Fruit fly (Drosophila melanogaster) whole organism, embryonic: ENCODE measurements around the gene CG8564.

Experiments used
- B-H1 ChIP-seq: fragments of 200-800 bp; sonication (Bioruptor generic); IDR thresholded peaks from 3 replicates; pipeline ENCODE4 v1.3.6; 2022; ENCODE audit warnings: missing biosample characterization, missing genetic modification characterization
- CG10321 ChIP-seq: fragments of 200-800 bp; sonication (Bioruptor generic); IDR thresholded peaks from 2 replicates; pipeline ENCODE4 v1.3.6; 2022; ENCODE audit warnings: missing biosample characterization, missing genetic modification characterization
- CG11398 ChIP-seq: fragments of 200-800 bp; sonication (Bioruptor generic); optimal IDR thresholded peaks from 2 replicates; lab custom pipeline; 2016; ENCODE audit warnings: missing biosample characterization, missing genetic modification characterization
- CG1233 ChIP-seq: fragments of 200-800 bp; sonication (Bioruptor generic); optimal IDR thresholded peaks from 4 replicates; lab custom pipeline; 2018; ENCODE audit warnings: missing biosample characterization, mild to moderate bottlenecking, missing genetic modification characterization
- CG13424 ChIP-seq: fragments of 200-800 bp; sonication (Bioruptor generic); optimal IDR thresholded peaks from 2 replicates; lab custom pipeline; 2019; ENCODE audit warnings: missing biosample characterization, mild to moderate bottlenecking, missing genetic modification characterization, moderate library complexity
- CG13624 ChIP-seq: fragments of 200-800 bp; sonication (Bioruptor generic); optimal IDR thresholded peaks from 2 replicates; lab custom pipeline; 2016; ENCODE audit warnings: missing biosample characterization, missing genetic modification characterization
- CG14014 ChIP-seq: fragments of 200-800 bp; sonication (Bioruptor generic); IDR thresholded peaks from 2 replicates; pipeline ENCODE4 v1.3.6; 2022; ENCODE audit warnings: missing biosample characterization, missing genetic modification characterization
- CG1647 ChIP-seq: fragments of 200-800 bp; sonication (Bioruptor generic); optimal IDR thresholded peaks from 3 replicates; lab custom pipeline; 2016; ENCODE audit warnings: missing biosample characterization, missing genetic modification characterization
- CG17361 ChIP-seq: fragments of 200-800 bp; sonication (Bioruptor generic); IDR thresholded peaks from 3 replicates; pipeline ENCODE4 v1.3.6; 2022; ENCODE audit warnings: missing biosample characterization, missing genetic modification characterization
- CG18262 ChIP-seq: fragments of 200-800 bp; optimal IDR thresholded peaks from 3 replicates; lab custom pipeline; 2019; ENCODE audit warnings: missing biosample characterization, mild to moderate bottlenecking, missing genetic modification characterization, moderate library complexity
- CG4404 ChIP-seq: fragments of 200-800 bp; sonication (Bioruptor generic); IDR thresholded peaks from 2 replicates; pipeline ENCODE4 v1.3.6; 2022; ENCODE audit warnings: missing biosample characterization, missing genetic modification characterization
- CG4617 ChIP-seq: fragments of 200-800 bp; sonication (Bioruptor generic); optimal IDR thresholded peaks from 3 replicates; lab custom pipeline; 2016; ENCODE audit warnings: missing biosample characterization, missing genetic modification characterization, borderline replicate concordance
- CG6813 ChIP-seq: fragments of 200-800 bp; sonication (Bioruptor generic); optimal IDR thresholded peaks from 2 replicates; lab custom pipeline; 2017; ENCODE audit warnings: missing biosample characterization, missing genetic modification characterization, mild to moderate bottlenecking, moderate library complexity, missing genetic modification reagents
- CG8944 ChIP-seq: fragments of 200-800 bp; sonication (Bioruptor generic); optimal IDR thresholded peaks from 3 replicates; lab custom pipeline; 2016; ENCODE audit warnings: missing biosample characterization, missing genetic modification characterization
- CG9876 ChIP-seq: fragments of 200-800 bp; sonication (Bioruptor generic); optimal IDR thresholded peaks from 2 replicates; lab custom pipeline; 2016; ENCODE audit warnings: missing biosample characterization, missing genetic modification characterization
- Camta ChIP-seq: fragments of 200-800 bp; sonication (Bioruptor generic); optimal IDR thresholded peaks from 2 replicates; lab custom pipeline; 2016; ENCODE audit warnings: missing biosample characterization, missing genetic modification characterization
- Hey ChIP-seq: fragments of 200-800 bp; sonication (Bioruptor generic); optimal IDR thresholded peaks from 3 replicates; lab custom pipeline; 2018; ENCODE audit warnings: missing biosample characterization, mild to moderate bottlenecking, missing genetic modification characterization
- HmgZ ChIP-seq: fragments of 200-800 bp; sonication (Bioruptor generic); optimal IDR thresholded peaks from 2 replicates; lab custom pipeline; 2018; ENCODE audit warnings: missing biosample characterization, mild to moderate bottlenecking, missing genetic modification characterization
- Hsf ChIP-seq: fragments of 200-800 bp; sonication (Bioruptor generic); optimal IDR thresholded peaks from 3 replicates; lab custom pipeline; 2016; ENCODE audit warnings: missing biosample characterization, missing genetic modification characterization
- Lim3 ChIP-seq: fragments of 200-800 bp; sonication (Bioruptor generic); IDR thresholded peaks from 2 replicates; pipeline ENCODE4 v1.3.6; 2022; ENCODE audit warnings: missing biosample characterization, missing genetic modification characterization
- Max ChIP-seq: fragments of 200-800 bp; sonication (Bioruptor generic); optimal IDR thresholded peaks from 2 replicates; lab custom pipeline; 2016; ENCODE audit warnings: missing biosample characterization, mild to moderate bottlenecking, missing genetic modification characterization
- Opbp ChIP-seq: fragments of 200-800 bp; sonication (Bioruptor generic); IDR thresholded peaks from 3 replicates; pipeline ENCODE4 v1.3.6; 2022; ENCODE audit warnings: missing biosample characterization, missing genetic modification characterization; ENCODE audit not compliant: partially characterized antibody
- Pdp1 ChIP-seq, 2 experiments: fragments of 200-800 bp; sonication (Bioruptor generic); optimal IDR thresholded peaks; 3 replicates each; lab custom pipeline; 2016; ENCODE audit warnings: missing biosample characterization in 2 of 2, missing genetic modification characterization in 2 of 2, mild to moderate bottlenecking in 1 of 2, moderate library complexity in 1 of 2
- Rfx ChIP-seq: fragments of 200-800 bp; sonication (Bioruptor generic); IDR thresholded peaks from 2 replicates; pipeline ENCODE4 v1.3.6; 2022; ENCODE audit warnings: missing biosample characterization, missing genetic modification characterization
- Tbp ChIP-seq: fragments of >200 bp; optimal IDR thresholded peaks from 2 replicates; lab custom pipeline; 2018; ENCODE audit warnings: missing biosample characterization, missing genetic modification characterization
- Trl ChIP-seq, 3 experiments: fragments of >200 bp in 2 of 3; fragments of 200-800 bp in 1 of 3; sonication (Bioruptor generic) in 1 of 3; optimal IDR thresholded peaks; 2 replicates in 1 of 3; 3 replicates in 2 of 3; lab custom pipeline; 2016 to 2017; ENCODE audit warnings: missing biosample characterization in 1 of 3, missing genetic modification characterization in 1 of 3
- ac ChIP-seq: fragments of 200-800 bp; sonication (Bioruptor generic); optimal IDR thresholded peaks from 3 replicates; lab custom pipeline; 2017; ENCODE audit warnings: missing biosample characterization, mild to moderate bottlenecking, missing genetic modification characterization
- amos ChIP-seq: fragments of 200-800 bp; sonication (Bioruptor generic); IDR thresholded peaks from 2 replicates; pipeline ENCODE4 v1.3.6; 2022; ENCODE audit warnings: missing biosample characterization, missing genetic modification characterization; ENCODE audit not compliant: partially characterized antibody
- br ChIP-seq: fragments of >200 bp; optimal IDR thresholded peaks from 2 replicates; lab custom pipeline; 2017
- caup ChIP-seq: fragments of 200-800 bp; sonication (Bioruptor generic); optimal IDR thresholded peaks from 3 replicates; lab custom pipeline; 2017; ENCODE audit warnings: missing biosample characterization, mild to moderate bottlenecking, missing genetic modification characterization, moderate library complexity; ENCODE audit not compliant: severe bottlenecking
- cg ChIP-seq: fragments of 200-800 bp; sonication (Bioruptor generic); optimal IDR thresholded peaks from 3 replicates; lab custom pipeline; 2019; ENCODE audit warnings: missing biosample characterization, mild to moderate bottlenecking, missing genetic modification characterization, moderate library complexity
- chm ChIP-seq: fragments of 200-800 bp; sonication (Bioruptor generic); IDR thresholded peaks from 2 replicates; pipeline ENCODE4 v1.3.6; 2022; ENCODE audit warnings: missing biosample characterization, missing genetic modification characterization
- cwo ChIP-seq: fragments of 200-800 bp; sonication (Bioruptor generic); optimal IDR thresholded peaks from 3 replicates; lab custom pipeline; 2017; ENCODE audit warnings: missing biosample characterization, missing genetic modification characterization, mild to moderate bottlenecking, moderate library complexity, missing genetic modification reagents
- ems ChIP-seq: fragments of 200-800 bp; sonication (Bioruptor generic); optimal IDR thresholded peaks from 3 replicates; lab custom pipeline; 2016; ENCODE audit warnings: missing biosample characterization, missing genetic modification characterization
- esg ChIP-seq: fragments of 200-800 bp; sonication (Bioruptor generic); conservative IDR thresholded peaks from 2 replicates; pipeline ENCODE4 v1.3.6; 2022; ENCODE audit warnings: missing biosample characterization, missing genetic modification characterization
- gce ChIP-seq: fragments of 200-800 bp; sonication (Bioruptor generic); IDR thresholded peaks from 3 replicates; pipeline ENCODE4 v1.3.6; 2022; ENCODE audit warnings: missing biosample characterization, missing genetic modification characterization
- hb ChIP-seq: fragments of 200-800 bp; sonication (Bioruptor generic); IDR thresholded peaks from 3 replicates; pipeline ENCODE4 v1.3.6; 2022; ENCODE audit warnings: missing biosample characterization, missing genetic modification characterization; ENCODE audit not compliant: partially characterized antibody
- jing ChIP-seq: fragments of 200-800 bp; sonication (Bioruptor generic); optimal IDR thresholded peaks from 2 replicates; lab custom pipeline; 2018; ENCODE audit warnings: missing biosample characterization, mild to moderate bottlenecking, missing genetic modification characterization
- pho ChIP-seq: fragments of 200-800 bp; sonication (Bioruptor generic); optimal IDR thresholded peaks from 2 replicates; lab custom pipeline; 2016; ENCODE audit warnings: missing biosample characterization, missing genetic modification characterization
- ranshi ChIP-seq: fragments of 200-800 bp; sonication (Bioruptor generic); IDR thresholded peaks from 2 replicates; pipeline ENCODE4 v1.3.6; 2022; ENCODE audit warnings: missing biosample characterization, missing genetic modification characterization
- slou ChIP-seq: fragments of 200-800 bp; sonication (Bioruptor generic); optimal IDR thresholded peaks from 3 replicates; lab custom pipeline; 2016; ENCODE audit warnings: missing biosample characterization, missing genetic modification characterization

Gene CG8564

dm6 chr3L:7347984-7348631, 39.6 kb downstream of the CG8564 start, which contains the start of the genes Srp19 and qm (continued):
- peak; percentile 5 for TF ChIP-seq CG1647 (GFP tag; lab: Kevin White, UChicago)
- peak; percentile 53 for TF ChIP-seq Camta (GFP tag; lab: Kevin White, UChicago)
- TF ChIP-seq Trl (optimal IDR thresholded peaks at IDR 0.05; lab: Kevin White, UChicago): no peak
- TF ChIP-seq Trl (GFP tag; optimal IDR thresholded peaks at IDR 0.05; lab: Kevin White, UChicago): peak; percentile 70
- peak; percentile 56 for TF ChIP-seq Hsf (GFP tag; lab: Kevin White, UChicago)
- TF ChIP-seq caup (GFP tag; lab: Kevin White, UChicago): peak; percentile 22
- TF ChIP-seq CG6813 (GFP tag; lab: Kevin White, UChicago): no peak
- no peak for TF ChIP-seq Tbp
- no peak for TF ChIP-seq Hey (tag; lab: Kevin White, UChicago)
- peak; percentile 45 for TF ChIP-seq CG18262 (tag; lab: Kevin White, UChicago)
- TF ChIP-seq pho (GFP tag; lab: Kevin White, UChicago): peak; percentile 69
- peak; percentile 53 to 62 for TF ChIP-seq Pdp1 (GFP tag; optimal IDR thresholded peaks at IDR 0.05; lab: Kevin White, UChicago)
- TF ChIP-seq slou (GFP tag; lab: Kevin White, UChicago): peak; percentile 8
- peak; percentile 34; the same call in 1 of the 2 replicates for TF ChIP-seq CG4404 (GFP tag; lab: Robert Waterston, UW)
- TF ChIP-seq CG8944 (GFP tag; lab: Kevin White, UChicago): peak; percentile 47
- no peak for TF ChIP-seq cg
- TF ChIP-seq CG17361 (GFP tag; lab: Robert Waterston, UW): peak; percentile 53; the same call in 2 of the 3 replicates
- peak; percentile 77 for TF ChIP-seq amos (GFP tag; lab: Robert Waterston, UW)
- TF ChIP-seq gce (GFP tag; lab: Robert Waterston, UW): peak; percentile 73; the same call in 2 of the 3 replicates
- peak; percentile 19 for TF ChIP-seq CG4617 (GFP tag; lab: Kevin White, UChicago)
- TF ChIP-seq ranshi (GFP tag; lab: Robert Waterston, UW): peak; percentile 18; the same call in 1 of the 2 replicates
- TF ChIP-seq Rfx (GFP tag; lab: Robert Waterston, UW): peak; percentile 51; the same call in 1 of the 2 replicates
- TF ChIP-seq CG9876 (GFP tag; lab: Kevin White, UChicago): no peak
- peak; percentile 21; the same call in 1 of the 2 replicates for TF ChIP-seq esg (GFP tag; lab: Robert Waterston, UW)
- peak; percentile 45 for TF ChIP-seq CG14014 (GFP tag; lab: Robert Waterston, UW)
- peak; percentile 20 for TF ChIP-seq HmgZ (tag; lab: Kevin White, UChicago)
- TF ChIP-seq B-H1 (GFP tag; lab: Robert Waterston, UW): peak; percentile 11; the same call in 1 of the 3 replicates
- TF ChIP-seq CG11398: no peak
- no peak for TF ChIP-seq CG10321 (GFP tag; lab: Robert Waterston, UW)
- peak; percentile 61 for TF ChIP-seq ems
- no peak for TF ChIP-seq ac (GFP tag; lab: Kevin White, UChicago)
- peak; percentile 33 for TF ChIP-seq CG13424 (tag; lab: Kevin White, UChicago)
- TF ChIP-seq cwo: peak; percentile 36
- peak; percentile 52 for TF ChIP-seq CG13624 (GFP tag; lab: Kevin White, UChicago)
- peak; percentile 67; the same call in 1 of the 2 replicates for TF ChIP-seq chm (GFP tag; lab: Robert Waterston, UW)
- TF ChIP-seq Lim3 (GFP tag; lab: Robert Waterston, UW): no peak

dm6 chr3L:7346951-7347350, 40.8 kb downstream of the CG8564 start, which contains the start of gene CG14834:
TSS of gene CG14834 (minus strand) at chr3L:7347123.
- no peak for TF ChIP-seq br (lab: Kevin White, UChicago)
- no peak for TF ChIP-seq CG1233
- TF ChIP-seq jing (GFP tag; lab: Kevin White, UChicago): no peak
- TF ChIP-seq Trl (optimal IDR thresholded peaks at IDR 0.05; lab: Kevin White, UChicago): no peak
- no peak for TF ChIP-seq Trl (GFP tag; optimal IDR thresholded peaks at IDR 0.05; lab: Kevin White, UChicago)
- no peak for TF ChIP-seq Max
- TF ChIP-seq Opbp (GFP tag; lab: Robert Waterston, UW): no peak
- TF ChIP-seq hb (GFP tag; lab: Robert Waterston, UW): no peak
- TF ChIP-seq, all 482 proteins: peak for 0
